Worm (Caenorhabditis elegans) whole organism, midembryonic: Measurements from ENCODE around the gene fbxa-105.

ENCODE experiments used
- flt-1 ChIP-seq: fragments of 200-800 bp; sonication (Bioruptor generic); IDR thresholded peaks from 2 replicates; pipeline ENCODE4 v1.3.6; 2022; ENCODE audit warnings: missing genetic modification characterization, missing compliant biosample characterization
- klf-2 ChIP-seq: fragments of 200-800 bp; sonication (Bioruptor generic); conservative IDR thresholded peaks from 2 replicates; pipeline ENCODE4 v1.3.6; 2022; ENCODE audit warnings: missing genetic modification reagents, missing genetic modification characterization, missing compliant biosample characterization
- ref-1 ChIP-seq: fragments of 200-800 bp; sonication (Bioruptor generic); conservative IDR thresholded peaks from 2 replicates; pipeline ENCODE4 v1.3.6; 2022; ENCODE audit warnings: missing genetic modification reagents, missing genetic modification characterization, missing compliant biosample characterization
- tab-1 ChIP-seq: fragments of 200-800 bp; sonication (Bioruptor generic); IDR thresholded peaks from 2 replicates; pipeline ENCODE4 v1.3.6; 2022; ENCODE audit warnings: missing genetic modification characterization, missing compliant biosample characterization

DNA sequence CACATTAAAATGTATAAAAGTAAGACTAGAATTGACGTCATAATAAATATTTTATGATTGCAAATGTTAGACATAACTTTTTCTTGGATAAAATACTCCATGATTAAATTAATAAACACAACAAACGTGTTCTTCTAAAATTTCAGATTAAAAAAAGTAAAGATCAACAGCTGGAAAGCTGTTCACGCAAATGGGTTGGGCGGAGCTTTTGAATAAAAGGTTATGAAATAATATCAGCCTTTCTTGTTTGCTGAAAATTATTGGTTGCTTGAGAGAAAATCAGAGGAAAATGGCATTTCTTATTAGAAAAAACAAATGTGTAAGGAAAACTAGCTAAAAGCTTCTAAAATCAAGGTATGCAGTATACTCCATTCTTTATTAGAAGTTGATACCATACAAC, 4.1 kb downstream of the fbxa-105 start, which contains the start of gene C02H6.3:
- no peak for TF ChIP-seq klf-2 (GFP tag; lab: Robert Waterston, UW)
- no peak for TF ChIP-seq tab-1 (GFP tag; lab: Robert Waterston, UW)
- no peak for TF ChIP-seq flt-1 (GFP tag; lab: Robert Waterston, UW)
- no peak for TF ChIP-seq ref-1 (GFP tag; lab: Robert Waterston, UW)
